Worm (Caenorhabditis elegans): ENCODE results near the gene ptr-25.

- TF ChIP-seq ama-1 (optimal IDR thresholded peaks at IDR 0.05): no peak
- TF ChIP-seq elt-1 (tag; optimal IDR thresholded peaks at IDR 0.05): no peak
- TF ChIP-seq ztf-4 (tag; optimal IDR thresholded peaks at IDR 0.05): no peak
- no peak for TF ChIP-seq lin-13 (GFP tag; optimal IDR thresholded peaks at IDR 0.05)
- no peak for TF ChIP-seq nhr-77 (tag; optimal IDR thresholded peaks at IDR 0.05)
- no peak for TF ChIP-seq ZK546.5 (tag; optimal IDR thresholded peaks at IDR 0.05)
- no peak for TF ChIP-seq snpc-4 (tag; optimal IDR thresholded peaks at IDR 0.05)
- no peak for TF ChIP-seq egl-27 (tag; optimal IDR thresholded peaks at IDR 0.05)
- TF ChIP-seq Y55F3AM.14 (GFP tag; optimal IDR thresholded peaks at IDR 0.05): no peak
- no peak for TF ChIP-seq C34F6.9 (tag; optimal IDR thresholded peaks at IDR 0.05)
Measured at ce11 chrIII:10481497-10481896, 6.4 kb upstream of the ptr-25 start.

All from whole organism, L2 larva.